Fruit fly (Drosophila melanogaster) Kc167 (cell line): ENCODE data around the gene CG5646.

Source experiments
- Myc ChIP-seq: fragments of >200 bp; optimal IDR thresholded peaks from 2 replicates; lab custom pipeline; 2017; ENCODE audit warnings: missing external identifiers
- h ChIP-seq: fragments of >200 bp; optimal IDR thresholded peaks from 3 replicates; lab custom pipeline; 2018; ENCODE audit warnings: missing external identifiers
- insv ChIP-seq: fragments of >200 bp; optimal IDR thresholded peaks from 3 replicates; lab custom pipeline; 2018; ENCODE audit warnings: missing external identifiers
- psq ChIP-seq: fragments of >200 bp; optimal IDR thresholded peaks from 2 replicates; lab custom pipeline; 2017; ENCODE audit warnings: missing external identifiers
- ttk ChIP-seq: sonication (Bioruptor generic); optimal IDR thresholded peaks from 2 replicates; lab custom pipeline; 2017; ENCODE audit warnings: missing external identifiers

DNA sequence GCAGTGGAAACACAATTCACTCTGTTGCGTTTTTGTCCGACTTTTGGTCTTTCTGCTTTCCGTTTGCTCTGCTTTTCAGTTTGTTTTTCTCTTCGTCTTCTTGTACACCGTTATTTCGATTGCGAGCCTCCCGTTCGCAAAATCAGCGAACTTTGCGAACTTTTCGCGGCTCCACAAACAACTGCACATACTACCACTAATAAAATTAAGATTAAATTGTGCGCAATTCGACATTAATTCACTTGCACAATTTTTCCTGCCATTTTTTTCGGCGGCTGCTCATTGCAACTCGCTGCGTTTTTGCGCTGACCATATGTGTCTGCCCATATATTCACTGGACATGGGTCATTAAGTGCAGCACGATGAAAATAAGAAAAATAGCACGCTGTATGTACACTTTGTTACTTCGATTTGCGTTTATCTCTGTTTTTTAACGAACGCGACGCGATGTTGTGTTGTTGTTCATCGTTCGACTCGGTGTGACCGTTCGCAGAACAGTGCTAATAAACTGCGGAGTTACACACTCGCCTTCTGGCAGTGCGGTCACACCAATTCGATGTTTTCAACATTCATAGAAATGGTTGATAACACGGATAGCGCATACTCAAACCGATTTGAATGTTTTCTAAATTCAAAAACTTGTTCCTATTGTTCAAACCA lies 2.3 kb downstream of the CG5646 start, which contains the start of gene Klp98A:
- no peak for TF ChIP-seq psq
- no peak for TF ChIP-seq ttk (lab: Kevin White, UChicago)
- no peak for TF ChIP-seq Myc (lab: Kevin White, UChicago)
- TF ChIP-seq insv (lab: Kevin White, UChicago), result no peak
- TF ChIP-seq h (lab: Kevin White, UChicago), result no peak
